Worm (Caenorhabditis elegans): ENCODE data around the gene grd-4.
A peak's percentile ranks its signal among the peaks of the same experiment; 100 is the strongest.

DNA sequence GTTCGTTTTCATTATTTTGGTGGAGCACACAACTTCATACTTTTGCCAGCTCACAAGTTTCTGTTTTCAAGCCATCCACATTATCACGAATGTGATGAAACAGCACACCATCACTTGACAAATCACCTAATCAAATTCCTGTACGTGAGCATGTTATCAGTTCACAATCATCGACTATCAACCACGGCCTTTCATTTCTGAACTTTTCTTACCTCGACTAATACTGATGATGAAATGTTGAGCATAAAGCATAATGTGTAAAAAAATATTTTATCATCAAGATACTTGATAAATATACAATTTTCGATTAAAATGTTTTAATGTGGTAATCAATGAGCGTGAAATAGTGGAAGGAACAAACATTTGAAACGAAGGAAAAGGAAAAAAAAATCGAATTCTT, 27.6 kb upstream of the grd-4 start:
- peak; percentile 5; the same call in 1 of the 2 replicates for TF ChIP-seq nhr-19 (GFP tag; conservative IDR thresholded peaks at IDR 0.05)
- TF ChIP-seq ceh-63 (GFP tag; optimal IDR thresholded peaks at IDR 0.05) = no peak
- TF ChIP-seq nhr-12 (tag; optimal IDR thresholded peaks at IDR 0.05) = no peak
- no peak for TF ChIP-seq dsc-1 (tag; optimal IDR thresholded peaks at IDR 0.05)
- TF ChIP-seq jun-1 (tag; optimal IDR thresholded peaks at IDR 0.05) = peak; percentile 33
- no peak for TF ChIP-seq lin-15B (tag; optimal IDR thresholded peaks at IDR 0.05)
- TF ChIP-seq lir-3 (tag; optimal IDR thresholded peaks at IDR 0.05; ENCODE audit: poor library complexity) = no peak
- TF ChIP-seq lin-39 (tag; optimal IDR thresholded peaks at IDR 0.05) = no peak
- TF ChIP-seq mep-1 (tag; optimal IDR thresholded peaks at IDR 0.05) = no peak
- no peak for TF ChIP-seq xbp-1 (tag; optimal IDR thresholded peaks at IDR 0.05)
- no peak for TF ChIP-seq unc-62 (GFP tag; optimal IDR thresholded peaks at IDR 0.05)
